Fruit fly (Drosophila melanogaster) whole organism, embryonic: Measurements from ENCODE around the gene CG3909.
A peak's percentile ranks its signal among the peaks of the same experiment; 100 is the strongest.

Experiments used
- Asciz ChIP-seq: fragments of 200-800 bp; sonication (Bioruptor generic); optimal IDR thresholded peaks from 2 replicates; lab custom pipeline; 2017; ENCODE audit warnings: missing biosample characterization, mild to moderate bottlenecking, missing genetic modification characterization, missing genetic modification reagents
- Awh ChIP-seq: fragments of 200-800 bp; sonication (Bioruptor generic); IDR thresholded peaks from 2 replicates; pipeline ENCODE4, ENCODE4 v1.3.6; 2022; ENCODE audit warnings: missing biosample characterization, missing genetic modification characterization
- CG10543 ChIP-seq: fragments of 200-800 bp; sonication (Bioruptor generic); optimal IDR thresholded peaks from 3 replicates; lab custom pipeline; 2017; ENCODE audit warnings: missing biosample characterization, mild to moderate bottlenecking, missing genetic modification characterization, moderate library complexity
- CG10959 ChIP-seq: fragments of 200-800 bp; sonication (Bioruptor generic); IDR thresholded peaks from 2 replicates; pipeline ENCODE4 v1.3.6; 2022; ENCODE audit warnings: missing biosample characterization, missing genetic modification characterization
- CG11085 ChIP-seq: fragments of 200-800 bp; sonication (Bioruptor generic); IDR thresholded peaks from 2 replicates; pipeline ENCODE4 v1.3.6; 2022; ENCODE audit warnings: missing biosample characterization, missing genetic modification characterization
- CG11093 ChIP-seq: fragments of 200-800 bp; sonication (Bioruptor generic); IDR thresholded peaks from 3 replicates; pipeline ENCODE4 v1.3.6; 2022; ENCODE audit warnings: missing biosample characterization, missing genetic modification characterization
- CG11456 ChIP-seq: fragments of 200-800 bp; sonication (Bioruptor generic); IDR thresholded peaks from 3 replicates; pipeline ENCODE4 v1.3.6; 2022; ENCODE audit warnings: missing biosample characterization, missing genetic modification characterization
- CG1233 ChIP-seq: fragments of 200-800 bp; sonication (Bioruptor generic); optimal IDR thresholded peaks from 4 replicates; lab custom pipeline; 2018; ENCODE audit warnings: missing biosample characterization, mild to moderate bottlenecking, missing genetic modification characterization
- CG15011 ChIP-seq: fragments of 200-800 bp; sonication (Bioruptor generic); optimal IDR thresholded peaks from 3 replicates; lab custom pipeline; 2018; ENCODE audit warnings: missing biosample characterization, mild to moderate bottlenecking, missing genetic modification characterization
- CG18476 ChIP-seq: fragments of 200-800 bp; sonication (Bioruptor generic); optimal IDR thresholded peaks from 2 replicates; lab custom pipeline; 2016; ENCODE audit warnings: missing biosample characterization, mild to moderate bottlenecking, missing genetic modification characterization
- CG2202 ChIP-seq: fragments of 200-800 bp; sonication (Bioruptor generic); optimal IDR thresholded peaks from 2 replicates; lab custom pipeline; 2018; ENCODE audit warnings: missing biosample characterization, mild to moderate bottlenecking, missing genetic modification characterization
- CG33213 ChIP-seq: fragments of 200-800 bp; sonication (Bioruptor generic); optimal IDR thresholded peaks from 3 replicates; lab custom pipeline; 2016; ENCODE audit warnings: missing biosample characterization, missing genetic modification characterization
- CG8765 ChIP-seq: fragments of 200-800 bp; sonication (Bioruptor generic); IDR thresholded peaks from 2 replicates; pipeline ENCODE4 v1.3.6; 2022; ENCODE audit warnings: missing biosample characterization, missing genetic modification characterization
- Chrac-16 ChIP-seq: fragments of 200-800 bp; sonication (Bioruptor generic); optimal IDR thresholded peaks from 3 replicates; lab custom pipeline; 2016; ENCODE audit warnings: missing biosample characterization, missing genetic modification characterization
- CrebB ChIP-seq: fragments of 200-800 bp; sonication (Bioruptor generic); optimal IDR thresholded peaks from 3 replicates; lab custom pipeline; 2018; ENCODE audit warnings: missing biosample characterization, mild to moderate bottlenecking, missing genetic modification characterization
- D ChIP-seq, 2 experiments: fragments of 200-800 bp in 1 of 2; fragments of >200 bp in 1 of 2; sonication (Bioruptor generic) in 1 of 2; optimal IDR thresholded peaks; 2 replicates in 1 of 2; 3 replicates in 1 of 2; lab custom pipeline; 2017; ENCODE audit warnings: mild to moderate bottlenecking in 1 of 2, missing biosample characterization in 1 of 2, missing genetic modification characterization in 1 of 2, missing genetic modification reagents in 1 of 2
- Dip3 ChIP-seq: fragments of 200-800 bp; sonication (Bioruptor generic); optimal IDR thresholded peaks from 3 replicates; lab custom pipeline; 2016; ENCODE audit warnings: missing biosample characterization, missing genetic modification characterization
- Dp ChIP-seq: fragments of 200-800 bp; sonication (Bioruptor generic); optimal IDR thresholded peaks from 2 replicates; lab custom pipeline; 2018; ENCODE audit warnings: missing biosample characterization, mild to moderate bottlenecking, missing genetic modification characterization, moderate library complexity
- Fer3 ChIP-seq: fragments of 200-800 bp; sonication (Bioruptor generic); optimal IDR thresholded peaks from 2 replicates; lab custom pipeline; 2018; ENCODE audit warnings: missing biosample characterization, mild to moderate bottlenecking, missing genetic modification characterization, moderate library complexity
- Lim3 ChIP-seq: fragments of 200-800 bp; sonication (Bioruptor generic); IDR thresholded peaks from 2 replicates; pipeline ENCODE4 v1.3.6; 2022; ENCODE audit warnings: missing biosample characterization, missing genetic modification characterization
- MTF-1 ChIP-seq: fragments of 200-800 bp; sonication (Bioruptor generic); optimal IDR thresholded peaks from 2 replicates; lab custom pipeline; 2018; ENCODE audit warnings: missing biosample characterization, mild to moderate bottlenecking, missing genetic modification characterization, borderline replicate concordance
- Med ChIP-seq: fragments of 200-800 bp; sonication (Bioruptor generic); peaks from one replicate; lab custom pipeline; 2016; ENCODE audit warnings: missing biosample characterization, missing genetic modification characterization, mild to moderate bottlenecking, inconsistent platforms, moderate library complexity
- Neu2 ChIP-seq: fragments of 200-800 bp; sonication (Bioruptor generic); optimal IDR thresholded peaks from 3 replicates; lab custom pipeline; 2016; ENCODE audit warnings: missing biosample characterization, missing genetic modification characterization, borderline replicate concordance
- Taf1 ChIP-seq: fragments of 200-800 bp; sonication (Bioruptor generic); IDR thresholded peaks from 2 replicates; pipeline ENCODE4 v1.3.6; 2022; ENCODE audit warnings: missing biosample characterization, missing genetic modification characterization
- Tbp ChIP-seq: fragments of >200 bp; optimal IDR thresholded peaks from 2 replicates; lab custom pipeline; 2018; ENCODE audit warnings: missing biosample characterization, missing genetic modification characterization
- al ChIP-seq: fragments of 200-800 bp; sonication (Bioruptor generic); IDR thresholded peaks from 2 replicates; pipeline ENCODE4 v1.3.6; 2022; ENCODE audit warnings: missing biosample characterization, missing genetic modification characterization
- az2 ChIP-seq: fragments of 200-800 bp; sonication (Bioruptor generic); optimal IDR thresholded peaks from 3 replicates; lab custom pipeline; 2016; ENCODE audit warnings: missing biosample characterization, missing genetic modification characterization
- btn ChIP-seq: fragments of 200-800 bp; sonication (Bioruptor generic); optimal IDR thresholded peaks from 2 replicates; lab custom pipeline; 2016; ENCODE audit warnings: missing biosample characterization, missing genetic modification characterization
- cad ChIP-seq: fragments of >200 bp; optimal IDR thresholded peaks from 2 replicates; lab custom pipeline; 2017; ENCODE audit warnings: missing biosample characterization, missing genetic modification characterization
- cas ChIP-seq: fragments of 200-800 bp; sonication (Bioruptor generic); IDR thresholded peaks from 2 replicates; pipeline ENCODE4 v1.3.6; 2022; ENCODE audit warnings: missing biosample characterization, missing genetic modification characterization
- chinmo ChIP-seq: fragments of 200-800 bp; sonication (Bioruptor generic); IDR thresholded peaks from 4 replicates; pipeline ENCODE4 v1.3.6; 2022; ENCODE audit warnings: missing biosample characterization, missing genetic modification characterization; ENCODE audit not compliant: partially characterized antibody
- crp ChIP-seq, 2 experiments: fragments of 200-800 bp; sonication (Bioruptor generic); optimal IDR thresholded peaks; 2 replicates in 1 of 2; 3 replicates in 1 of 2; lab custom pipeline; 2017; ENCODE audit warnings: missing biosample characterization in 2 of 2, missing genetic modification characterization in 2 of 2, mild to moderate bottlenecking in 1 of 2, moderate library complexity in 1 of 2
- cwo ChIP-seq: fragments of 200-800 bp; sonication (Bioruptor generic); optimal IDR thresholded peaks from 3 replicates; lab custom pipeline; 2017; ENCODE audit warnings: missing biosample characterization, missing genetic modification characterization, mild to moderate bottlenecking, moderate library complexity, missing genetic modification reagents
- danr ChIP-seq: fragments of 200-800 bp; sonication (Bioruptor generic); IDR thresholded peaks from 2 replicates; pipeline ENCODE4 v1.3.6; 2022; ENCODE audit warnings: missing biosample characterization, missing genetic modification characterization
- disco-r ChIP-seq: fragments of 200-800 bp; sonication (Bioruptor generic); optimal IDR thresholded peaks from 2 replicates; lab custom pipeline; 2016; ENCODE audit warnings: missing biosample characterization, missing genetic modification characterization
- eve ChIP-seq, 2 experiments: fragments of >200 bp; optimal IDR thresholded peaks; 2 replicates each; lab custom pipeline; 2017; ENCODE audit warnings: missing biosample characterization in 2 of 2, missing genetic modification characterization in 2 of 2
- eyg ChIP-seq: fragments of 200-800 bp; sonication (Bioruptor generic); optimal IDR thresholded peaks from 3 replicates; lab custom pipeline; 2016; ENCODE audit warnings: missing biosample characterization, missing genetic modification characterization
- gem ChIP-seq: fragments of 200-800 bp; sonication (Bioruptor generic); optimal IDR thresholded peaks from 2 replicates; lab custom pipeline; 2019; ENCODE audit warnings: missing biosample characterization, mild to moderate bottlenecking, missing genetic modification characterization, moderate library complexity
- gro ChIP-seq: fragments of 200-800 bp; sonication (Bioruptor generic); optimal IDR thresholded peaks from 2 replicates; lab custom pipeline; 2016; ENCODE audit warnings: missing biosample characterization, missing genetic modification characterization
- nau ChIP-seq: fragments of 200-800 bp; sonication (Bioruptor generic); optimal IDR thresholded peaks from 3 replicates; lab custom pipeline; 2017; ENCODE audit warnings: missing biosample characterization, mild to moderate bottlenecking, missing genetic modification characterization, missing genetic modification reagents
- nmo ChIP-seq: fragments of 200-800 bp; sonication (Bioruptor generic); optimal IDR thresholded peaks from 2 replicates; lab custom pipeline; 2018; ENCODE audit warnings: missing biosample characterization, mild to moderate bottlenecking, missing genetic modification characterization, moderate library complexity
- oc ChIP-seq: fragments of 200-800 bp; sonication (Bioruptor generic); optimal IDR thresholded peaks from 2 replicates; lab custom pipeline; 2018; ENCODE audit warnings: missing biosample characterization, mild to moderate bottlenecking, missing genetic modification characterization, moderate library complexity
- p53 ChIP-seq: fragments of 200-800 bp; sonication (Bioruptor generic); optimal IDR thresholded peaks from 2 replicates; lab custom pipeline; 2016; ENCODE audit warnings: missing biosample characterization, missing genetic modification characterization
- pros ChIP-seq: fragments of 200-800 bp; sonication (Bioruptor generic); optimal IDR thresholded peaks from 3 replicates; lab custom pipeline; 2019; ENCODE audit warnings: missing biosample characterization, mild to moderate bottlenecking, missing genetic modification characterization, moderate library complexity
- ro ChIP-seq: fragments of 200-800 bp; sonication (Bioruptor generic); IDR thresholded peaks from 2 replicates; pipeline ENCODE4 v1.3.6; 2022; ENCODE audit warnings: missing biosample characterization, missing genetic modification characterization
- row ChIP-seq: fragments of 200-800 bp; sonication (Bioruptor generic); IDR thresholded peaks from 3 replicates; pipeline ENCODE4 v1.3.6; 2022; ENCODE audit warnings: missing biosample characterization, missing genetic modification characterization
- sr ChIP-seq: fragments of 200-800 bp; sonication (Bioruptor generic); IDR thresholded peaks from 3 replicates; pipeline ENCODE4 v1.3.6; 2022; ENCODE audit warnings: missing biosample characterization, missing genetic modification characterization
- tin ChIP-seq: fragments of 200-800 bp; sonication (Bioruptor generic); optimal IDR thresholded peaks from 3 replicates; lab custom pipeline; 2016; ENCODE audit warnings: missing biosample characterization, missing genetic modification characterization
- vvl ChIP-seq: fragments of 200-800 bp; sonication (Bioruptor generic); IDR thresholded peaks from 2 replicates; pipeline ENCODE4 v1.3.6; 2022; ENCODE audit warnings: missing biosample characterization, missing genetic modification characterization
- zfh1 ChIP-seq: fragments of 200-800 bp; sonication (Bioruptor generic); IDR thresholded peaks from 3 replicates; pipeline ENCODE4 v1.3.6; 2022; ENCODE audit warnings: missing biosample characterization, missing genetic modification characterization

The CG3909 gene

dm6 chr3R:10024032-10024712 lies 18.9 kb upstream of the CG3909 start (continued):
- TF ChIP-seq CG33213 (GFP tag; lab: Kevin White, UChicago) (no peak), CG10959 (no peak; the same call in 1 of the 2 replicates), Chrac-16 (no peak), Lim3 (GFP tag; lab: Robert Waterston, UW) (no peak), pros (no peak), tin (GFP tag; lab: Kevin White, UChicago) (no peak), nmo (GFP tag; lab: Kevin White, UChicago) (no peak), eyg (no peak), cas (GFP tag; lab: Robert Waterston, UW) (no peak), CG18476 (no peak), MTF-1 (no peak), Fer3 (no peak), az2 (GFP tag; lab: Kevin White, UChicago) (peak; percentile 13), CG15011 (GFP tag; lab: Kevin White, UChicago) (peak; percentile 16), disco-r (GFP tag; lab: Kevin White, UChicago) (no peak), D (optimal IDR thresholded peaks at IDR 0.05; lab: Kevin White, UChicago) (no peak), D (GFP tag; optimal IDR thresholded peaks at IDR 0.05; lab: Kevin White, UChicago) (no peak), Dip3 (GFP tag; lab: Kevin White, UChicago) (no peak), Tbp (GFP tag; lab: Kevin White, UChicago) (no peak), chinmo (no peak), CrebB (no peak), danr (GFP tag; lab: Robert Waterston, UW) (no peak), zfh1 (GFP tag; lab: Robert Waterston, UW) (peak; percentile 52; the same call in 1 of the 3 replicates), CG11085 (no peak), CG11093 (GFP tag; lab: Robert Waterston, UW) (no peak), cwo (GFP tag; lab: Kevin White, UChicago) (peak; percentile 37), sr (GFP tag; lab: Robert Waterston, UW) (no peak), crp (GFP tag; optimal IDR thresholded peaks at IDR 0.05; lab: Kevin White, UChicago) (no peak), gem (tag; lab: Kevin White, UChicago) (no peak), nau (no peak), Taf1 (GFP tag; lab: Robert Waterston, UW) (no peak; the same call in 1 of the 2 replicates), ro (GFP tag; lab: Robert Waterston, UW) (no peak), al (no peak; the same call in 1 of the 2 replicates), Dp (GFP tag; lab: Kevin White, UChicago) (no peak), oc (tag; lab: Kevin White, UChicago) (no peak), btn (GFP tag; lab: Kevin White, UChicago) (no peak), Neu2 (GFP tag; lab: Kevin White, UChicago) (no peak), gro (no peak), Awh (no peak), vvl (GFP tag; lab: Robert Waterston, UW) (no peak), Med (peak; percentile 93), CG10543 (GFP tag; lab: Kevin White, UChicago) (peak; percentile 74), Asciz (no peak), p53 (GFP tag; lab: Kevin White, UChicago) (no peak), eve (GFP tag; optimal IDR thresholded peaks at IDR 0.05; lab: Kevin White, UChicago) (no peak), CG1233 (GFP tag; lab: Kevin White, UChicago) (no peak), row (peak; percentile 71), CG11456 (GFP tag; lab: Robert Waterston, UW) (peak; percentile 57; the same call in 1 of the 3 replicates), cad (GFP tag; lab: Kevin White, UChicago) (no peak), CG8765 (GFP tag; lab: Robert Waterston, UW) (no peak), CG2202 (tag; lab: Kevin White, UChicago) (no peak)
